Fruit fly (Drosophila melanogaster): ENCODE results near the gene CG6709.

CG6709 gene

DNA sequence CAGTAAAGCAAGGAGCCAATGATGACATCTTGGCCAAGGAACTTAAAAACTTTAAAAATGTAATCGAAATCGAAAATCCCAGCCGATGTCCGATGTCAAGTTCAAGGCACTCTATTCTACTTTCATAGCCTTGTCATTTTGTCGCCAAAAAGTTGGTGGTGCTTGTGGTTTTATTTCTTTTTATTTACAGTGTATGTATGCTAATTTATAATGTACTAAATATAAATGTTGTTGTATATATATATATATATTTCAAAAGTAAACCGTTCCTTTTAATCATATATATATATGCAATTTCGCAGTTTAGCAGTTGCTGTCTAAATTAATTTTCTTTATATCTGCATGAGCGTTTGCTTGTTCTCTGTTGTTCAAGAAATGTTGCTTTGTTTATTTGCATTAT, at the start of gene CG6709, which contains the start of gene Hez:
Gene CG6709 (minus strand): TSS at position 101 of the 400 bp plus-strand sequence.
Gene Hez (minus strand): TSS at position 101 of the 400 bp plus-strand sequence.
- no peak for TF ChIP-seq noc (tag; optimal IDR thresholded peaks at IDR 0.05)

DNA sequence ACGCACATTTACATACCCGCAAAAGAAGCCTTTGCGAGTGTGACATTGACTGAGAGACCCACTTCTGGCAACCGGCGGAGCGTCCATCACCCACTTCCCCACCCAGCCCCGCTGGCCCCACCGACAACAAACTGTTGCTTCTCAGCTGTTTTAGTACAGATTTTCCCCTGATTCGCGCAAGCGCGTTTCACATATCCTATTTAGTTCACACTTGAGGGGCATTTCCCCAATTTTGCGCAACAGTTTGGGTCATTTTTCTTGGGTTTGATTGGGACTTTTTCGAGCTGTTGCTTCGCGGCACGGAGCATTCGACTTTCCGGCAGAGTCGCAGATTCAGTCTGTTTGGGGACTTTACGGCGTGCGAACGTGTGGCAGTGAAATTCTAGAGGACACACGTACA, 32.6 kb upstream of the CG6709 start:
- TF ChIP-seq noc (tag; optimal IDR thresholded peaks at IDR 0.05), result no peak

DNA sequence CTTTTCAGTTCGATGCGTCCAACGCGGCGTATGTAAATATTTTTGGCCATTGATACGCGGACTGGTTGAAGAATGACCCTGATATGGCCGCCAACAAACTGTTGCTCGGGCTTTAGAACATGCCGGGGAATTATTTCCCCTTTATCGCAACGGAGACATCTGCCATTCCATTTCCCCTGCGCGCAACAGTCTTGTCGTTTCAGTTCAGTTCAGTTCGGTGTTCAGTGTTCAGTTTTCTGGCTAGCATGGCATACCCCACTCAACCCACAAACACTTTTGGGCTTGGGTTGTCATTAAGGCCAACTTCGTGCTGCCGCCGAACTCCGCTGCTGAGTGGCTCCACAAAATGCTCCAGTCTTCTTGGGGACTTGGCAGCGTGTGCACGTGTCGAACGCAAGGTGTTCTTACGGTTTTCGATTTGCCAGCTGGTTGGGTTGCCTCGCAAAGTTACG, 13.2 kb upstream of the CG6709 start, which contains the start of gene bma:
Gene bma (plus strand): TSS at position 402 of the 452 bp plus-strand sequence.
- TF ChIP-seq noc (tag; optimal IDR thresholded peaks at IDR 0.05), result no peak

DNA sequence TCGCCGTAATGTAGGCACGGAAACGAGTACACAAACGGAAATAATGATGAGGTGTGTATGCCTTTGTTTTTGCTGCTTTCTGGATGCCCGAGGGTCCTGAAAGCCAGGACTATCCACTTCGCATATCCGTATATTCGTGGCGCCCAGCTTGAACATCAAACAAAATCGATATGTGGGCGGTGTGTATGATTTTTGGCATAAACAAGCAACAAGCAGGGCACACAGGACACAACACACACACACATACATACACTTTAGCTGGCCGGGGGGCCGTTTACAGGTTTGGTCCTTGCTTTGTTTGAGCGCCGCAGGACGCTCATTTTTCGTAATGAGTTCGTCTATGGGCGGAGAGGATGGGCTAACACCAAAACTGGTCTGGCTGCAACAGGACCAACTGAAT, 10.4 kb upstream of the CG6709 start:
- no peak for TF ChIP-seq noc (tag; optimal IDR thresholded peaks at IDR 0.05)

DNA sequence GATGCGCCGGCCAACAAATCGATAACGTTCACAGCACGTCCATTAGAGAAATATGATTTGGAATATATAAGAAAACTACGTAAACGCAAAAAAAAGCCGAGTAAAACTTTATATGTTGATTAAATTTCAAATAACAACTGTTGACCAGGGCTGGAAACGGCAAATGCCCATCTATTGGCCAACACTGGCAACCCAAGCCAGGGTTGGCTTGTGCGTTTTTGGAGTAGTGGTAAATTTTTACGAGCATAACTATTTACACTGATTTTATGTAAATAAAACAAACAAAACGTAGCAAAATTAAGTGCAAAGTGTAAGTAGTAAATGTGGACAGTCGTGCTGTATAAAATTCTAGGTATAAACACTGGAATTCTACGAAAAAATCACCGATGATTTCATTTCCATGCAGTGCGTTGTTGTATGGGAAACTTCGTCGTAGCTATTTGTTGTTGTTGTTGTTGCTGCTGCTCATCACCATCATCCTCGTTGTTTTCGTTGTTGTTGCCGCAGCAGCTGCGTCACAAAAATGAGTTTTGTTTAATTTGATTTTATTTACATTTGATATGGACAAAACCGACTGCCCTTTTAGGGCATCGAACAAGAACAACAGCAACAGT, 4.6 kb upstream of the CG6709 start, which contains the start of gene nudE:
Gene nudE (plus strand): TSS at position 196 of the 614 bp plus-strand sequence.
- peak; percentile 11 for TF ChIP-seq noc (tag; optimal IDR thresholded peaks at IDR 0.05)

DNA sequence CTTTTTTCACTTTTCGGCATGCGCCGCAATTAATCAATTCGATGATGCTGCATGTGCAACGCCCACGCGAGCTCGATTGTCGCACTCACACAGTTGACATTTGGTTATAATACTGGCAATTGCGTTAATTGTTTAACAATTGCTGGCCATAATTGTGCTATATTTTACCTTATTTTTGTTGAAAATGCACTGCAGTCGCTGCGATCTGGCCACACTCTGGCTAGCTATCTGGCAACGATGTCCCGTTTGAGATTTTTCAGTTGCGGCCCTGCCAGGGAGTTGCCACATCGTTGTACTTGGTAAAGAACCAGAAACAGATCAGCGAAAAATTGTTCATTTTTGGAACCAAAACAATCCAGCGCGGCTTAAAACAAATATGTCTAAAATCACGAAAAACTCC, 3.8 kb upstream of the CG6709 start, which contains the start of the genes CG6707 and CG46387:
Gene CG6707 (minus strand): TSS at position 221 of the 400 bp plus-strand sequence.
Gene CG46387 (plus strand): TSS at position 272 of the 400 bp plus-strand sequence.
- no peak for TF ChIP-seq noc (tag; optimal IDR thresholded peaks at IDR 0.05)

DNA sequence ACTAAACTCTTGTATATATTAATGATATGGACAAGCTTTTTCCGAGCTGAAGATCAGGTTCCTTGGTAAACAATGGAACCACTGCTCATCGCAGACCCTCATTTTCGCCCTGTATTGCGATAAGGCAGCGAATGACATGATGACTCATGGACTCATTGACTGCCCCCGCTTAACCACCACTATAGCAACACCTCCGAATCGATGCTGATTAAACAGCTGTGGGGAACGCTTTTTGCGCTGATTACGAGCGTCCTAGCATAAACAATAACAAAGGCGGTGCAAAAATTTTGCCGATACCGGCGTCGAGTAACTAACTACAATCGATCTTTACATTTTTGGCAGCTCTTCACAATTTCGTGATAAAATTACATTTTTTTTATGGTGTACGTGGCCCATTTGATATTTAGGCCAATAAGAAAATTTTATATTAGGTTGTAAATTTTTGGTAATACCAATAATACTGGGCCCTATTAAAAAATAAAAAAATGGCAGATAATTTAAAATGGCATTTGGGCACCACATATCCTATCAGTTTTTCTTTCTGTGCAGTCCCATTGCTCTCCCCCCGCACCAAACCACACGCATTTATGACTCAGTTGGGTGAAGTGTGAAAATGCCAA, 2.7 kb upstream of the CG6709 start:
- TF ChIP-seq noc (tag; optimal IDR thresholded peaks at IDR 0.05), result peak; percentile 58

DNA sequence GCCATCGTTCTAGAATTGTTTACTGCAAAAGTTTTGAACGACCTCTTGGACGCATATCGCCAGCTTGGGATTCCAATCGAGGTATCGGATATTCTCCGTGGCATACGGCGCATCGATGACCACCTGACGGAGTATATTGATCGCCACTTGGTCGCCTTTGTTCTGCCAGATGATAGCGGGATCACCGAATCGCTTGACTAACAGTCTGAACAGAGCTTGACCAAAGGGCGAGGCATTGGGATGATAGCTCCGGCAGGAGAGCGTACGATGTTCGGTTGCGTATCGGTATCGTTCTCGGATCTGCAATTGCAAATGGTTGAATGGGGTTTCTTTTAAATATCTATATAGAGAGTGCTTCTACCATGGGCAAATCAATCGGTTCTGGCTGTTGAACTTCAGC, 560 bp downstream of the CG6709 start:
- no peak for TF ChIP-seq noc (tag; optimal IDR thresholded peaks at IDR 0.05)

DNA sequence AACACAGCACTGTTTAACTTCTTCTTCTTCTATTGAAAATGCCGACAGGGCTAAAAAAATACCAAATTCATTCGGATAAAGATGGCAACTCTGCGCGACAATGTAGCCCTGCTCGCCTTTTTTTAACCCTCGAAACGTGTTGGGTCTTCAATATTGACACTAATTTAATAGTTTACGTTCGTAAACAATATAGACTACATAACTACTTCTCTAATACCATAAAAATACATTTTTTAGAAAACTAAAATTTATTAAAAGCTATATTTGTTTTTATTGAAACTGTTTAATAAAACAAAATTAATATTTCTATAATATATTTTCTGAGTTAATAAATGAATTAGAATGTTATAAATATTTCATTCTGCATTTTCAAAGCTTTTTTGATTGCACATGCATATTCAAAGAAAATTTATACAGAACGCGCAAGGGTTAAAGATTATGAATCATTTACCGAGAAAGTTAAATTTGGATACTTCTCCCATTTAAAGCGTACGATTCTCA, 5.9 kb downstream of the CG6709 start, which contains the start of the genes Taf2 and CalpB:
Gene Taf2 (minus strand): TSS at position 54 of the 501 bp plus-strand sequence.
Gene CalpB (plus strand): TSS at position 133 of the 501 bp plus-strand sequence.
- TF ChIP-seq noc (tag; optimal IDR thresholded peaks at IDR 0.05), result peak; percentile 79

DNA sequence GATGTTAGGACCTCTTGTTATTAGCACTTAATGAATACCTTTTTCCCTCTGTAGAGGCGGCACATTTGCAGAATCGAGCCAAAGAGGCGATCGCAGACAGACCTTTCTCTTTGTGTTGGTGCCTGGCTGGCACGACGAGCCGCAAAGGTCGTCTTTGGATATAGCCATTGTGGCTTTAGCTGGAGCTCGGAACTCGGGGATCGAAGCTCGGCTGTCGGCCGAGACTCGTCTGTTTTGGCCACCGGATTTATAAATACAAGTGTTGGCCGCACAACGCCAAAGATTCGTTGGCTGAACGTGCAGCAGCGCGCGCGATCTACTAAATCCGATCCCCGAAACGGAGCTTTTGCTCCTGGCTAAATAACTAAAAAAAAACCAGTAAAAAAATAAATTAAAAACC, 15.9 kb downstream of the CG6709 start, which contains the start of gene CG34382:
Gene CG34382 (plus strand): TSS at position 301 of the 400 bp plus-strand sequence.
- TF ChIP-seq noc (tag; optimal IDR thresholded peaks at IDR 0.05), result no peak

DNA sequence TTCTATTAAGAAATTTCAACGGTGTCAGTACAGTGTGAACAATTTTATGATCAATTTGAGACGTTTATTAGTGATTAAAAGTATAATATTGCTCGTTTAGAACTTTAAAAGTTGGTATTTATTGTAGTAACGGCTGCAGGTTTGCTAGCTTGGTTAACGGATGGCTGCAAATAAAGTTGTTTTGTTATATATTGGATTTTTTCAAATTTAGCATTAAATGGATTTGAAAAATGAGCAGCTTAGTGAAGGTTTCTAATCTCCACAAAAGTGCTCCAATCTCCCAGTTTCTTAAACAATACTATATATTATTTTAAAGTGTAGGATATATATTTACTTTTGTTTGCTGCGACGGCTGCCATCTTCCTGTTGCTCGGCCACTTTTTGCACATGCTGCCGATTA, 22.5 kb downstream of the CG6709 start:
- no peak for TF ChIP-seq noc (tag; optimal IDR thresholded peaks at IDR 0.05)

DNA sequence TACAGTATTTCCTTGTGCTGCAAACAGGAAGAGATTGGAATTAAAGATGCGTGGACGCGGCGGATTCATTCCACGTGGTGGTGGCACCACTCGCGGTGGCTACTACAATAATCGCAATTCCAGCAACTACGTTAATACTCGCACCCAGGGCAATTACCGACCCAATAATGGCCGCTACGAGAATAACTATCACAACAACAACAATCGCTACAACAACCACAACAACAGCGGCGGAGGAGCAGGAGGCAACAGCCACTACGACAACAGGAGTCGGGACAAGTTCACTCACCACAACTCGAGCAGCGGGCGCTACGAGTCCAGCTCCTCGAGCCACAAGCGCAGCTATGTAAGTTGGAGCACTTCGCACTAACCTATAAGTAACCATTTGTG, 29.5 kb downstream of the CG6709 start:
- TF ChIP-seq noc (tag; optimal IDR thresholded peaks at IDR 0.05), result no peak

DNA sequence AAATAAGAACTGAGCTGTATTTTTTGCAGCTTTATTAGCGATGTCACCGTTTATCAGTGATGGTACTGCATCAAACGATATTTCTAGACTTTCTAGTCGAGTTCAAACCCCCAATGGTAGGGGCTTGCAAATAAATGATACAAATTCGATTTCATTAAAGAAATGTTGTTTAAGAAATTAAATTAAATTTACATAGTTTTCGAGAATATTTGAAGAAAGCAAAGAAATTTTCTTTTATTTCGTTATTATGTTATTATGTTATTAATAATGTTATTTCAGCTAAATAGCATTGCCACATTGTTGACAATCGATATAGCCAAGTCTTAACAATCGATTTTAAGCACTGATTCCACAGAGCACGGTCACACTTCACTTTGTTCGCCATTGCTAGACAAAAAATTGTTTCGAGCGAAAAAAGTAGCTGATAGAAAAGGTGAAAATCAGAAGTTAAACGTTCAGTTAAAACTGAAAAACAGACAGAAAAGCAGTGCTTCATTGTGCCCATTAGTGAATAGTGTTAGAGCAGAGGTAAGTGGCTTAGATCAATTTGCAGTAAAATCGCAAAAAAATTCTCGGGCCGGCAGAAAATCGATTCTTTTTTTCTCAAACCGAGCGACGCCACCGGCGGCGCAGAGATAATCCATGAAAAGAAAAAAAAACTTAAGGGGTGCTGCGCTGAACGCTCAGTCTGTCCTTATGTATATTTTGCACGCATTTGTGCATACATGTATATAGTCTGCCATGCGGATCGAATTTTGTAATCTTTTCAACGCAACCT, 30.1 kb downstream of the CG6709 start, which contains the start of the genes iPLA2-VIA and Ciz1:
Gene iPLA2-VIA (minus strand): TSS at position 75 of the 778 bp plus-strand sequence.
Gene Ciz1 (plus strand): TSS at position 365 of the 778 bp plus-strand sequence.
- no peak for TF ChIP-seq noc (tag; optimal IDR thresholded peaks at IDR 0.05)

DNA sequence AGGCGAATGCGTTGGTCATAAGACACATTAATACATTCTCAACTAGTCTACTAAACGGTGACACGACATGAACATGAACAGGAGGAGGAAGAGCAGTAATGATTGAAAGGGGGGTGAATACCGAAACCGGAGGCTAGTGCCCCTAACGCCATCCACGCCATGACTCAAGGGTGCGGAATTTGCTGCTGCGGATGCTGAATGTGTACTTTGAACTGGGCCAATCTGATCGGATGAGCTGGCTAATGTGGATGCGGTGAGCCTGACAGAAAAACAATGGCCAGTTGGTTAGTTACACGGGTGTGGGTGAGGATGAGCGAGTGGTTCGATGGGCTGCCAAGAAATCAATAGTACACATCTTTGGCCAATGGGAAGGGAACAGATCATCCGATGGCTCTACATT, 30.9 kb downstream of the CG6709 start:
- no peak for TF ChIP-seq noc (tag; optimal IDR thresholded peaks at IDR 0.05)

DNA sequence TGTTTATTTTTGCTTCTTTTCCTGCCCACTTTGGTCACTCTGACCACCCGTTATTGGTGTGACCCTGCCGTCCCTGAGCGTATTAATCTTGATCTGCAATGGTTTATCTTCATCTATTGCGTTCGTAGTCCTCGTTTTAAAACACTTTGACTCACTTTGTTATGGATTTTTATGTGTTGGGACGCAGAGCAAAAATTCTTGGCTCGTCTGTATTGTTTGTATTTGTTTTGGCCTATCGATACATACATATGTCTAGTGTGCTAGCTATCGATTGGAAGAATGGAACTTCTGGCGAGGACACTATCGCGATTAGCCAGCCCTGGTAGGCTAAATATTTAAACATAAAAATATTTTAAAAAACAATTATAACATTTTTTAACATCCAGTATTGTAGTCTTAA, 34.9 kb downstream of the CG6709 start, which contains the start of gene CG10809:
Gene CG10809 (minus strand): TSS at position 266 of the 400 bp plus-strand sequence.
- TF ChIP-seq noc (tag; optimal IDR thresholded peaks at IDR 0.05), result no peak
